Fruit fly (Drosophila melanogaster) whole organism, embryonic: ENCODE data around the gene D1.

Experiments
- Awh ChIP-seq: fragments of 200-800 bp; sonication (Bioruptor generic); IDR thresholded peaks from 2 replicates; pipeline ENCODE4, ENCODE4 v1.3.6; 2022; ENCODE audit warnings: missing biosample characterization, missing genetic modification characterization
- CG10209 ChIP-seq: fragments of 200-800 bp; sonication (Bioruptor generic); optimal IDR thresholded peaks from 3 replicates; lab custom pipeline; 2017; ENCODE audit warnings: missing biosample characterization, mild to moderate bottlenecking, missing genetic modification characterization, missing genetic modification reagents
- CG11398 ChIP-seq: fragments of 200-800 bp; sonication (Bioruptor generic); optimal IDR thresholded peaks from 2 replicates; lab custom pipeline; 2016; ENCODE audit warnings: missing biosample characterization, missing genetic modification characterization
- CG11504 ChIP-seq: fragments of 200-800 bp; sonication (Bioruptor generic); optimal IDR thresholded peaks from 3 replicates; lab custom pipeline; 2019; ENCODE audit warnings: missing biosample characterization, mild to moderate bottlenecking, missing genetic modification characterization, moderate library complexity
- CG11695 ChIP-seq: fragments of 200-800 bp; sonication (Bioruptor generic); IDR thresholded peaks from 3 replicates; pipeline ENCODE4 v1.3.6; 2022; ENCODE audit warnings: missing biosample characterization, missing genetic modification characterization
- CG12744 ChIP-seq: fragments of 200-800 bp; sonication (Bioruptor generic); optimal IDR thresholded peaks from 2 replicates; lab custom pipeline; 2016; ENCODE audit warnings: missing biosample characterization, missing genetic modification characterization
- CG13424 ChIP-seq: fragments of 200-800 bp; sonication (Bioruptor generic); optimal IDR thresholded peaks from 2 replicates; lab custom pipeline; 2019; ENCODE audit warnings: missing biosample characterization, mild to moderate bottlenecking, missing genetic modification characterization, moderate library complexity
- CG13624 ChIP-seq: fragments of 200-800 bp; sonication (Bioruptor generic); optimal IDR thresholded peaks from 2 replicates; lab custom pipeline; 2016; ENCODE audit warnings: missing biosample characterization, missing genetic modification characterization
- CG13775 ChIP-seq: fragments of 200-800 bp; sonication (Bioruptor generic); optimal IDR thresholded peaks from 3 replicates; lab custom pipeline; 2017; ENCODE audit warnings: missing biosample characterization, mild to moderate bottlenecking, missing genetic modification characterization
- CG15696 ChIP-seq: fragments of 200-800 bp; sonication (Bioruptor generic); optimal IDR thresholded peaks from 2 replicates; lab custom pipeline; 2019; ENCODE audit warnings: missing biosample characterization, mild to moderate bottlenecking, missing genetic modification characterization, moderate library complexity
- CG1603 ChIP-seq: fragments of 200-800 bp; sonication (Bioruptor generic); optimal IDR thresholded peaks from 2 replicates; lab custom pipeline; 2019; ENCODE audit warnings: missing biosample characterization, mild to moderate bottlenecking, missing genetic modification characterization, moderate library complexity
- CG17385 ChIP-seq: fragments of 200-800 bp; sonication (Bioruptor generic); optimal IDR thresholded peaks from 3 replicates; lab custom pipeline; 2018; ENCODE audit warnings: missing biosample characterization, mild to moderate bottlenecking, missing genetic modification characterization
- CG17829 ChIP-seq: fragments of 200-800 bp; optimal IDR thresholded peaks from 2 replicates; lab custom pipeline; 2019; ENCODE audit warnings: missing biosample characterization, mild to moderate bottlenecking, missing genetic modification characterization, moderate library complexity
- CG1792 ChIP-seq: fragments of 200-800 bp; sonication (Bioruptor generic); optimal IDR thresholded peaks from 2 replicates; lab custom pipeline; 2016; ENCODE audit warnings: missing biosample characterization, missing genetic modification characterization
- CG2116 ChIP-seq: fragments of 200-800 bp; sonication (Bioruptor generic); optimal IDR thresholded peaks from 3 replicates; lab custom pipeline; 2018; ENCODE audit warnings: missing biosample characterization, mild to moderate bottlenecking, missing genetic modification characterization
- CG30403 ChIP-seq: fragments of 200-800 bp; sonication (Bioruptor generic); optimal IDR thresholded peaks from 3 replicates; lab custom pipeline; 2016; ENCODE audit warnings: missing biosample characterization, missing genetic modification characterization
- CG31365 ChIP-seq: fragments of 200-800 bp; sonication (Bioruptor generic); optimal IDR thresholded peaks from 2 replicates; lab custom pipeline; 2018; ENCODE audit warnings: missing biosample characterization, mild to moderate bottlenecking, missing genetic modification characterization
- CG3281 ChIP-seq: fragments of 200-800 bp; sonication (Bioruptor generic); optimal IDR thresholded peaks from 3 replicates; lab custom pipeline; 2017; ENCODE audit warnings: missing biosample characterization, mild to moderate bottlenecking, missing genetic modification characterization
- CG34422 ChIP-seq: fragments of 200-800 bp; sonication (Bioruptor generic); IDR thresholded peaks from 3 replicates; pipeline ENCODE4 v1.3.6; 2022; ENCODE audit warnings: missing biosample characterization, missing genetic modification characterization
- CG3995 ChIP-seq: fragments of 200-800 bp; sonication (Bioruptor generic); optimal IDR thresholded peaks from 3 replicates; lab custom pipeline; 2016; ENCODE audit warnings: missing biosample characterization, missing genetic modification characterization
- CG8924 ChIP-seq: fragments of 200-800 bp; optimal IDR thresholded peaks from 3 replicates; lab custom pipeline; 2019; ENCODE audit warnings: missing biosample characterization, mild to moderate bottlenecking, missing genetic modification characterization, moderate library complexity
- Ets97D ChIP-seq: fragments of 200-800 bp; sonication (Bioruptor generic); optimal IDR thresholded peaks from 3 replicates; lab custom pipeline; 2016; ENCODE audit warnings: missing biosample characterization, missing genetic modification characterization
- Fer3 ChIP-seq: fragments of 200-800 bp; sonication (Bioruptor generic); optimal IDR thresholded peaks from 2 replicates; lab custom pipeline; 2018; ENCODE audit warnings: missing biosample characterization, mild to moderate bottlenecking, missing genetic modification characterization, moderate library complexity
- Mad ChIP-seq: fragments of 200-800 bp; sonication (Bioruptor generic); optimal IDR thresholded peaks from 2 replicates; lab custom pipeline; 2016; ENCODE audit warnings: missing biosample characterization, missing genetic modification characterization
- Mes4 ChIP-seq: fragments of 200-800 bp; sonication (Bioruptor generic); optimal IDR thresholded peaks from 2 replicates; lab custom pipeline; 2016; ENCODE audit warnings: missing biosample characterization, missing genetic modification characterization
- Opbp ChIP-seq: fragments of 200-800 bp; sonication (Bioruptor generic); IDR thresholded peaks from 3 replicates; pipeline ENCODE4 v1.3.6; 2022; ENCODE audit warnings: missing biosample characterization, missing genetic modification characterization; ENCODE audit not compliant: partially characterized antibody
- Spps ChIP-seq: fragments of 200-800 bp; sonication (Bioruptor generic); optimal IDR thresholded peaks from 2 replicates; lab custom pipeline; 2018; ENCODE audit warnings: missing biosample characterization, mild to moderate bottlenecking, missing genetic modification characterization
- Xbp1 ChIP-seq: fragments of 200-800 bp; sonication (Bioruptor generic); optimal IDR thresholded peaks from 3 replicates; lab custom pipeline; 2016; ENCODE audit warnings: missing biosample characterization, mild to moderate bottlenecking, missing genetic modification characterization
- ab ChIP-seq: fragments of 200-800 bp; sonication (Bioruptor generic); optimal IDR thresholded peaks from 2 replicates; lab custom pipeline; 2016; ENCODE audit warnings: missing biosample characterization, missing genetic modification characterization
- bab2 ChIP-seq: fragments of 200-800 bp; sonication (Bioruptor generic); optimal IDR thresholded peaks from 2 replicates; lab custom pipeline; 2016; ENCODE audit warnings: missing biosample characterization, missing genetic modification characterization
- bowl ChIP-seq: fragments of 200-800 bp; sonication (Bioruptor generic); IDR thresholded peaks from 2 replicates; pipeline ENCODE4 v1.3.6; 2022; ENCODE audit warnings: missing biosample characterization, missing genetic modification characterization
- bsh ChIP-seq, 2 experiments: fragments of 200-800 bp; sonication (Bioruptor generic); optimal IDR thresholded peaks; 2 replicates each; lab custom pipeline; 2017 to 2018; ENCODE audit warnings: mild to moderate bottlenecking in 2 of 2, missing biosample characterization in 2 of 2, missing genetic modification characterization in 2 of 2, moderate library complexity in 1 of 2
- crp ChIP-seq, 2 experiments: fragments of 200-800 bp; sonication (Bioruptor generic); optimal IDR thresholded peaks; 2 replicates in 1 of 2; 3 replicates in 1 of 2; lab custom pipeline; 2017; ENCODE audit warnings: missing biosample characterization in 2 of 2, missing genetic modification characterization in 2 of 2, mild to moderate bottlenecking in 1 of 2, moderate library complexity in 1 of 2
- danr ChIP-seq: fragments of 200-800 bp; sonication (Bioruptor generic); IDR thresholded peaks from 2 replicates; pipeline ENCODE4 v1.3.6; 2022; ENCODE audit warnings: missing biosample characterization, missing genetic modification characterization
- dmrt11E ChIP-seq: fragments of 200-800 bp; sonication (Bioruptor generic); optimal IDR thresholded peaks from 3 replicates; lab custom pipeline; 2018; ENCODE audit warnings: missing biosample characterization, mild to moderate bottlenecking, missing genetic modification characterization, moderate library complexity
- ems ChIP-seq: fragments of 200-800 bp; sonication (Bioruptor generic); optimal IDR thresholded peaks from 3 replicates; lab custom pipeline; 2016; ENCODE audit warnings: missing biosample characterization, missing genetic modification characterization
- fu2 ChIP-seq: fragments of 200-800 bp; sonication (Bioruptor generic); optimal IDR thresholded peaks from 2 replicates; lab custom pipeline; 2016; ENCODE audit warnings: missing biosample characterization, missing genetic modification characterization
- hth ChIP-seq: fragments of >200 bp; optimal IDR thresholded peaks from 2 replicates; lab custom pipeline; 2017; ENCODE audit warnings: inconsistent platforms
- luna ChIP-seq: fragments of 200-800 bp; sonication (Bioruptor generic); optimal IDR thresholded peaks from 2 replicates; lab custom pipeline; 2016; ENCODE audit warnings: missing biosample characterization, missing genetic modification characterization
- mam ChIP-seq: fragments of 200-800 bp; sonication (Bioruptor generic); optimal IDR thresholded peaks from 3 replicates; lab custom pipeline; 2016; ENCODE audit warnings: missing biosample characterization, missing genetic modification characterization
- pb ChIP-seq: fragments of 200-800 bp; sonication (Bioruptor generic); optimal IDR thresholded peaks from 3 replicates; lab custom pipeline; 2016; ENCODE audit warnings: missing biosample characterization, missing genetic modification characterization
- pho ChIP-seq: fragments of 200-800 bp; sonication (Bioruptor generic); optimal IDR thresholded peaks from 2 replicates; lab custom pipeline; 2016; ENCODE audit warnings: missing biosample characterization, missing genetic modification characterization
- phol ChIP-seq: fragments of 200-800 bp; sonication (Bioruptor generic); optimal IDR thresholded peaks from 3 replicates; lab custom pipeline; 2018; ENCODE audit warnings: missing biosample characterization, mild to moderate bottlenecking, missing genetic modification characterization, moderate library complexity
- sc ChIP-seq, 3 experiments: fragments of >200 bp in 2 of 3; fragments of 200-800 bp in 1 of 3; sonication (Bioruptor generic) in 1 of 3; optimal IDR thresholded peaks; 2 replicates in 2 of 3; 3 replicates in 1 of 3; lab custom pipeline; 2017; ENCODE audit warnings: mild to moderate bottlenecking in 1 of 3, missing biosample characterization in 1 of 3, missing genetic modification characterization in 1 of 3, missing genetic modification reagents in 1 of 3
- shn ChIP-seq: fragments of 200-800 bp; sonication (Bioruptor generic); optimal IDR thresholded peaks from 3 replicates; lab custom pipeline; 2016; ENCODE audit warnings: missing biosample characterization, missing genetic modification characterization
- tgo ChIP-seq: fragments of 200-800 bp; sonication (Bioruptor generic); IDR thresholded peaks from 3 replicates; pipeline ENCODE4 v1.3.6; 2022; ENCODE audit warnings: missing biosample characterization, missing genetic modification characterization
- tio ChIP-seq: fragments of 200-800 bp; sonication (Bioruptor generic); optimal IDR thresholded peaks from 2 replicates; lab custom pipeline; 2017; ENCODE audit warnings: missing biosample characterization, missing genetic modification characterization, inconsistent platforms
- ttk ChIP-seq: fragments of 200-800 bp; sonication (Bioruptor generic); IDR thresholded peaks from 2 replicates; pipeline ENCODE4 v2.1.2; 2022; ENCODE audit warnings: missing biosample characterization, missing genetic modification characterization
- tup ChIP-seq: fragments of 200-800 bp; sonication (Bioruptor generic); optimal IDR thresholded peaks from 2 replicates; lab custom pipeline; 2016; ENCODE audit warnings: missing biosample characterization, mild to moderate bottlenecking, missing genetic modification characterization, moderate library complexity
- tx ChIP-seq: fragments of 200-800 bp; sonication (Bioruptor generic); optimal IDR thresholded peaks from 2 replicates; lab custom pipeline; 2016; ENCODE audit warnings: missing biosample characterization, missing genetic modification characterization
- zfh2 ChIP-seq: fragments of 200-800 bp; sonication (Bioruptor generic); optimal IDR thresholded peaks from 2 replicates; lab custom pipeline; 2016; ENCODE audit warnings: missing biosample characterization, missing genetic modification characterization

D1 gene

dm6 chr3R:9224807-9225206 lies 15.6 kb downstream of the D1 start (continued):
- TF ChIP-seq danr (GFP tag; lab: Robert Waterston, UW) (peak; percentile 64), bowl (GFP tag; lab: Robert Waterston, UW) (no peak), tio (GFP tag; lab: Kevin White, UChicago) (peak; percentile 42), CG3995 (GFP tag; lab: Kevin White, UChicago) (no peak), CG11398 (GFP tag; lab: Kevin White, UChicago) (peak; percentile 9), CG1792 (GFP tag; lab: Kevin White, UChicago) (peak; percentile 26), dmrt11E (tag; lab: Kevin White, UChicago) (peak; percentile 61), tup (GFP tag; lab: Kevin White, UChicago) (no peak), CG17385 (GFP tag; lab: Kevin White, UChicago) (peak; percentile 59), CG11504 (peak; percentile 83), CG3281 (GFP tag; lab: Kevin White, UChicago) (peak; percentile 65), hth (lab: Kevin White, UChicago) (no peak), CG15696 (tag; lab: Kevin White, UChicago) (peak; percentile 14), CG30403 (GFP tag; lab: Kevin White, UChicago) (peak; percentile 72), CG13624 (peak; percentile 46), Xbp1 (GFP tag; lab: Kevin White, UChicago) (peak; percentile 81), CG13775 (peak; percentile 32), mam (GFP tag; lab: Kevin White, UChicago) (peak; percentile 34), ab (GFP tag; lab: Kevin White, UChicago) (no peak), CG2116 (GFP tag; lab: Kevin White, UChicago) (peak; percentile 26), zfh2 (no peak), bsh (GFP tag; optimal IDR thresholded peaks at IDR 0.05; lab: Kevin White, UChicago) (peak in 1 of 2 experiments; percentile 82), ems (GFP tag; lab: Kevin White, UChicago) (peak; percentile 16), Mad (GFP tag; lab: Kevin White, UChicago) (peak; percentile 39), Opbp (GFP tag; lab: Robert Waterston, UW) (no peak), CG31365 (tag; lab: Kevin White, UChicago) (no peak), phol (tag; lab: Kevin White, UChicago) (peak; percentile 69), CG12744 (GFP tag; lab: Kevin White, UChicago) (peak; percentile 12), CG13424 (tag; lab: Kevin White, UChicago) (peak; percentile 75), CG34422 (GFP tag; lab: Robert Waterston, UW) (peak; percentile 61; the same call in 2 of the 3 replicates), tx (GFP tag; lab: Kevin White, UChicago) (peak; percentile 23), pho (peak; percentile 59), Spps (tag; lab: Kevin White, UChicago) (peak; percentile 28), pb (GFP tag; lab: Kevin White, UChicago) (peak; percentile 27), Mes4 (peak; percentile 42), tgo (GFP tag; lab: Robert Waterston, UW) (peak; percentile 80), Awh (GFP tag; lab: Robert Waterston, UW) (peak; percentile 58; the same call in 1 of the 2 replicates), crp (GFP tag; optimal IDR thresholded peaks at IDR 0.05; lab: Kevin White, UChicago) (no peak), bab2 (GFP tag; lab: Kevin White, UChicago) (peak; percentile 44), ttk (GFP tag; lab: Robert Waterston, UW) (peak; percentile 60), shn (peak; percentile 39), CG8924 (peak; percentile 85), fu2 (GFP tag; lab: Kevin White, UChicago) (peak; percentile 42), CG11695 (GFP tag; lab: Robert Waterston, UW) (peak; percentile 87), luna (GFP tag; lab: Kevin White, UChicago) (no peak), CG17829 (tag; lab: Kevin White, UChicago) (peak; percentile 86), sc (optimal IDR thresholded peaks at IDR 0.05; lab: Kevin White, UChicago) (no peak), sc (GFP tag; optimal IDR thresholded peaks at IDR 0.05; lab: Kevin White, UChicago) (peak; percentile 20), Ets97D (GFP tag; lab: Kevin White, UChicago) (peak; percentile 5), CG10209 (peak; percentile 59), Fer3 (tag; lab: Kevin White, UChicago) (peak; percentile 57), CG1603 (peak; percentile 64)
